Worm (Caenorhabditis elegans) whole organism, L4 larva: ENCODE data around the gene obr-1.

Experiments used
- F10B5.3 ChIP-seq: sonication (generic microtip); optimal IDR thresholded peaks from 2 replicates; lab custom pipeline; 2016; ENCODE audit warnings: mild to moderate bottlenecking, missing genetic modification characterization, missing compliant biosample characterization
- F37D6.2 ChIP-seq: sonication (generic microtip); optimal IDR thresholded peaks from 2 replicates; lab custom pipeline; 2016; ENCODE audit warnings: mild to moderate bottlenecking, missing genetic modification characterization, missing compliant biosample characterization
- F44E2.7 ChIP-seq: fragments of 200-800 bp; sonication (Bioruptor generic); IDR thresholded peaks from 2 replicates; pipeline ENCODE4 v2.1.2; 2022; ENCODE audit warnings: missing genetic modification characterization, missing compliant biosample characterization
- F49E8.2 ChIP-seq: sonication (generic microtip); optimal IDR thresholded peaks from 2 replicates; lab custom pipeline; 2016; ENCODE audit warnings: missing compliant biosample characterization, mild to moderate bottlenecking, missing genetic modification characterization, borderline replicate concordance
- R02D3.7 ChIP-seq: fragments of 150-350 bp; sonication (generic microtip); optimal IDR thresholded peaks from 3 replicates; lab custom pipeline; 2014; ENCODE audit warnings: missing biosample characterization, missing genetic modification characterization
- T26A8.4 ChIP-seq: fragments of 200-800 bp; sonication (Bioruptor generic); IDR thresholded peaks from 2 replicates; pipeline ENCODE4 v1.3.6; 2022; ENCODE audit warnings: missing genetic modification characterization, missing compliant biosample characterization
- Y105C5A.15 ChIP-seq: fragments of 200-800 bp; sonication (Bioruptor generic); IDR thresholded peaks from 2 replicates; pipeline ENCODE4 v1.3.6; 2022; ENCODE audit warnings: missing genetic modification characterization, missing compliant biosample characterization
- Y48G9A.11 ChIP-seq: fragments of 200-800 bp; sonication (Bioruptor generic); IDR thresholded peaks from 2 replicates; pipeline ENCODE4 v1.3.6; 2022; ENCODE audit warnings: missing genetic modification reagents, missing genetic modification characterization, missing compliant biosample characterization
- ZK546.5 ChIP-seq, 2 experiments: sonication (generic microtip); optimal IDR thresholded peaks; 2 replicates each; lab custom pipeline; 2017; ENCODE audit warnings: missing biosample characterization in 2 of 2, missing genetic modification characterization in 2 of 2
- ama-1 ChIP-seq: fragments of 150-350 bp; optimal IDR thresholded peaks from 2 replicates; lab custom pipeline; 2014; ENCODE audit warnings: inconsistent platforms, mixed read lengths
- arid-1 ChIP-seq: fragments of 200-800 bp; sonication (Bioruptor generic); conservative IDR thresholded peaks from 2 replicates; pipeline ENCODE4 v1.3.6; 2022; ENCODE audit warnings: missing genetic modification reagents, missing genetic modification characterization, missing compliant biosample characterization
- ceh-28 ChIP-seq: fragments of 150-350 bp; optimal IDR thresholded peaks from 2 replicates; lab custom pipeline; 2014; ENCODE audit warnings: missing biosample characterization, missing genetic modification reagents, missing genetic modification characterization
- ceh-62 ChIP-seq: sonication (generic microtip); optimal IDR thresholded peaks from 2 replicates; lab custom pipeline; 2017; ENCODE audit warnings: missing biosample characterization, missing genetic modification characterization
- ceh-82 ChIP-seq: sonication (generic microtip); optimal IDR thresholded peaks from 2 replicates; lab custom pipeline; 2017; ENCODE audit warnings: missing biosample characterization, missing genetic modification characterization
- daf-12 ChIP-seq: fragments of 150-350 bp; optimal IDR thresholded peaks from 2 replicates; lab custom pipeline; 2014; ENCODE audit warnings: missing biosample characterization, missing genetic modification reagents, missing genetic modification characterization
- daf-16 ChIP-seq, 3 experiments: sonication (generic microtip); optimal IDR thresholded peaks; 2 replicates each; lab custom pipeline; 2016 to 2017; ENCODE audit warnings: missing genetic modification characterization in 3 of 3, missing genetic modification reagents in 3 of 3, mild to moderate bottlenecking in 2 of 3, missing compliant biosample characterization in 2 of 3, missing biosample characterization in 1 of 3, moderate library complexity in 1 of 3
- dmd-8 ChIP-seq: fragments of 200-800 bp; sonication (Bioruptor generic); IDR thresholded peaks from 2 replicates; pipeline ENCODE4 v1.3.6; 2022; ENCODE audit warnings: missing genetic modification characterization, missing compliant biosample characterization
- dmd-9 ChIP-seq: fragments of 200-800 bp; sonication (Bioruptor generic); IDR thresholded peaks from 2 replicates; pipeline ENCODE4 v1.3.6; 2022; ENCODE audit warnings: missing genetic modification reagents, missing genetic modification characterization, missing compliant biosample characterization
- dve-1 ChIP-seq: sonication (generic microtip); optimal IDR thresholded peaks from 2 replicates; lab custom pipeline; 2017; ENCODE audit warnings: antibody characterized with exemption, mild to moderate bottlenecking, missing genetic modification characterization, missing compliant biosample characterization; ENCODE audit not compliant: insufficient read depth
- egl-43 ChIP-seq: fragments of 200-800 bp; sonication (Bioruptor generic); IDR thresholded peaks from 2 replicates; pipeline ENCODE4 v1.3.6; 2022; ENCODE audit warnings: missing genetic modification reagents, missing genetic modification characterization, missing compliant biosample characterization
- fos-1 ChIP-seq: fragments of 150-350 bp; optimal IDR thresholded peaks from 2 replicates; lab custom pipeline; 2014; ENCODE audit warnings: missing biosample characterization, missing genetic modification characterization
- gei-8 ChIP-seq: fragments of 200-800 bp; sonication (Bioruptor generic); optimal IDR thresholded peaks from 2 replicates; lab custom pipeline; 2018; ENCODE audit warnings: mild to moderate bottlenecking, missing genetic modification characterization, missing compliant biosample characterization
- hif-1 ChIP-seq, 2 experiments: sonication (generic microtip); optimal IDR thresholded peaks; 2 replicates each; lab custom pipeline; 2016 to 2017; ENCODE audit warnings: missing compliant biosample characterization in 2 of 2, missing genetic modification characterization in 2 of 2, missing genetic modification reagents in 2 of 2, missing genotype in 2 of 2, mild to moderate bottlenecking in 1 of 2
- hlh-30 ChIP-seq: sonication (generic microtip); optimal IDR thresholded peaks from 2 replicates; lab custom pipeline; 2017; ENCODE audit warnings: antibody characterized with exemption, mild to moderate bottlenecking, missing genetic modification characterization, missing compliant biosample characterization; ENCODE audit not compliant: insufficient read depth
- hmg-1.1 ChIP-seq: fragments of 200-800 bp; sonication (Bioruptor generic); IDR thresholded peaks from 2 replicates; pipeline ENCODE4 v1.3.6; 2022; ENCODE audit warnings: missing genetic modification reagents, missing genetic modification characterization, missing compliant biosample characterization
- jun-1 ChIP-seq: fragments of 150-350 bp; optimal IDR thresholded peaks from 2 replicates; lab custom pipeline; 2014; ENCODE audit warnings: missing biosample characterization, missing genetic modification reagents, missing genetic modification characterization
- lim-7 ChIP-seq: fragments of 200-800 bp; sonication (Bioruptor generic); IDR thresholded peaks from 2 replicates; pipeline ENCODE4 v1.3.6; 2022; ENCODE audit warnings: missing genetic modification characterization, missing compliant biosample characterization
- lin-1 ChIP-seq: fragments of 200-800 bp; sonication (Bioruptor generic); IDR thresholded peaks from 2 replicates; pipeline ENCODE4 v1.3.6; 2022; ENCODE audit warnings: missing genetic modification reagents, missing genetic modification characterization, missing compliant biosample characterization
- lin-39 ChIP-seq: fragments of 150-350 bp; optimal IDR thresholded peaks from 2 replicates; lab custom pipeline; 2014; ENCODE audit warnings: missing biosample characterization, missing genetic modification reagents, missing genetic modification characterization
- mdl-1 ChIP-seq, 2 experiments: fragments of 150-350 bp in 1 of 2; sonication (generic microtip) in 1 of 2; optimal IDR thresholded peaks; 2 replicates each; lab custom pipeline; 2014 to 2017; ENCODE audit warnings: missing biosample characterization in 2 of 2, missing genetic modification characterization in 2 of 2
- mdt-29 ChIP-seq: fragments of 200-800 bp; sonication (Bioruptor generic); IDR thresholded peaks from 2 replicates; pipeline ENCODE4 v1.3.6; 2022; ENCODE audit warnings: missing genetic modification reagents, missing genetic modification characterization, missing compliant biosample characterization
- mxl-3 ChIP-seq: fragments of 200-800 bp; sonication (Bioruptor generic); optimal IDR thresholded peaks from 2 replicates; lab custom pipeline; 2018; ENCODE audit warnings: mild to moderate bottlenecking, missing genetic modification characterization, missing compliant biosample characterization
- nhr-111 ChIP-seq: fragments of 200-800 bp; sonication (Bioruptor generic); optimal IDR thresholded peaks from 2 replicates; lab custom pipeline; 2018; ENCODE audit warnings: mild to moderate bottlenecking, missing genetic modification characterization, missing compliant biosample characterization
- nhr-237 ChIP-seq: sonication (generic microtip); optimal IDR thresholded peaks from 2 replicates; lab custom pipeline; 2017; ENCODE audit warnings: missing biosample characterization, missing genetic modification characterization
- nhr-25 ChIP-seq: sonication (generic microtip); optimal IDR thresholded peaks from 2 replicates; lab custom pipeline; 2017; ENCODE audit warnings: missing genetic modification characterization, mild to moderate bottlenecking, missing compliant biosample characterization, antibody characterized with exemption, moderate library complexity, borderline replicate concordance; ENCODE audit not compliant: insufficient read depth
- nhr-41 ChIP-seq: fragments of 200-800 bp; sonication (Bioruptor generic); IDR thresholded peaks from 2 replicates; pipeline ENCODE4 v1.3.6; 2022; ENCODE audit warnings: missing genetic modification reagents, missing genetic modification characterization, missing compliant biosample characterization
- nhr-42 ChIP-seq: fragments of 200-800 bp; sonication (Bioruptor generic); IDR thresholded peaks from 2 replicates; pipeline ENCODE4 v1.3.6; 2022; ENCODE audit warnings: missing genetic modification characterization, missing compliant biosample characterization
- nhr-48 ChIP-seq: sonication (generic microtip); optimal IDR thresholded peaks from 2 replicates; lab custom pipeline; 2016; ENCODE audit warnings: mild to moderate bottlenecking, missing genetic modification characterization, missing compliant biosample characterization
- nhr-76 ChIP-seq: fragments of 150-350 bp; optimal IDR thresholded peaks from 2 replicates; lab custom pipeline; 2014; ENCODE audit warnings: missing biosample characterization, missing genetic modification characterization
- nhr-77 ChIP-seq: fragments of 150-350 bp; optimal IDR thresholded peaks from 2 replicates; lab custom pipeline; 2014; ENCODE audit warnings: missing biosample characterization, missing genetic modification characterization
- php-3 ChIP-seq: fragments of 200-800 bp; sonication (Bioruptor generic); IDR thresholded peaks from 2 replicates; pipeline ENCODE4 v1.3.6; 2022; ENCODE audit warnings: missing genetic modification reagents, missing genetic modification characterization, missing compliant biosample characterization
- pqm-1 ChIP-seq: sonication (generic microtip); optimal IDR thresholded peaks from 2 replicates; lab custom pipeline; 2017; ENCODE audit warnings: missing biosample characterization, missing genetic modification characterization
- snpc-1.2 ChIP-seq: fragments of 200-800 bp; sonication (Bioruptor generic); IDR thresholded peaks from 2 replicates; pipeline ENCODE4 v1.3.6; 2022; ENCODE audit warnings: missing genetic modification reagents, missing genetic modification characterization, missing compliant biosample characterization
- snpc-4 ChIP-seq: fragments of 150-350 bp; optimal IDR thresholded peaks from 2 replicates; lab custom pipeline; 2014; ENCODE audit warnings: missing biosample characterization, missing genetic modification characterization
- spr-3 ChIP-seq: fragments of 200-800 bp; sonication (Bioruptor generic); optimal IDR thresholded peaks from 2 replicates; lab custom pipeline; 2018; ENCODE audit warnings: mild to moderate bottlenecking, missing genetic modification characterization, missing compliant biosample characterization
- unc-39 ChIP-seq: sonication (generic microtip); optimal IDR thresholded peaks from 2 replicates; lab custom pipeline; 2017; ENCODE audit warnings: missing biosample characterization, missing genetic modification characterization
- unc-62 ChIP-seq, 3 experiments: fragments of 150-350 bp in 1 of 3; sonication (generic microtip); optimal IDR thresholded peaks in 2 of 3; peaks in 1 of 3; 1 replicate in 1 of 3; 2 replicates in 2 of 3; lab custom pipeline; 2014 to 2017; ENCODE audit warnings: missing biosample characterization in 3 of 3, missing genetic modification characterization in 3 of 3, missing genetic modification reagents in 3 of 3, missing genotype in 1 of 3
- vab-7 ChIP-seq: fragments of 200-800 bp; sonication (Bioruptor generic); IDR thresholded peaks from 2 replicates; pipeline ENCODE4 v1.3.6; 2022; ENCODE audit warnings: missing genetic modification reagents, missing genetic modification characterization, missing compliant biosample characterization
- zfp-3 ChIP-seq: fragments of 200-800 bp; sonication (Bioruptor generic); conservative IDR thresholded peaks from 2 replicates; pipeline ENCODE4 v1.3.6; 2022; ENCODE audit warnings: missing genetic modification reagents, missing genetic modification characterization, missing compliant biosample characterization
- zip-2 ChIP-seq: fragments of 150-350 bp; optimal IDR thresholded peaks from 2 replicates; lab custom pipeline; 2014; ENCODE audit warnings: missing biosample characterization, missing genetic modification characterization
- ztf-11 ChIP-seq: fragments of 150-350 bp; optimal IDR thresholded peaks from 2 replicates; lab custom pipeline; 2014; ENCODE audit warnings: missing biosample characterization, missing genetic modification characterization
- ztf-7 ChIP-seq: fragments of 150-350 bp; optimal IDR thresholded peaks from 2 replicates; lab custom pipeline; 2014; ENCODE audit warnings: missing biosample characterization, missing genetic modification characterization

Gene obr-1

ce11 chrIII:11290554-11290953 is 19.9 kb upstream of the obr-1 start, which contains the start of the genes gly-9, mib-1 and smc-3 (continued):
- TF ChIP-seq zip-2 (tag; lab: Kevin White, UChicago) (no peak), dmd-9 (GFP tag; lab: Robert Waterston, UW) (peak; percentile 85), daf-12 (tag; lab: Kevin White, UChicago) (no peak), F49E8.2 (tag; lab: Kevin White, UChicago) (no peak), nhr-237 (tag; lab: Kevin White, UChicago) (no peak), nhr-48 (tag; lab: Kevin White, UChicago) (no peak), Y48G9A.11 (GFP tag; lab: Robert Waterston, UW) (peak; percentile 43; the same call in 1 of the 2 replicates), F10B5.3 (tag; lab: Kevin White, UChicago) (no peak), ama-1 (lab: Kevin White, UChicago) (no peak), F44E2.7 (no peak), gei-8 (GFP tag; lab: Kevin White, UChicago) (no peak), fos-1 (tag; lab: Kevin White, UChicago) (no peak), ceh-28 (no peak), egl-43 (GFP tag; lab: Robert Waterston, UW) (no peak), hlh-30 (peak; percentile 38), ztf-7 (tag; lab: Kevin White, UChicago) (no peak), vab-7 (GFP tag; lab: Robert Waterston, UW) (no peak), F37D6.2 (tag; lab: Kevin White, UChicago) (no peak), php-3 (GFP tag; lab: Robert Waterston, UW) (no peak), lim-7 (GFP tag; lab: Robert Waterston, UW) (no peak), lin-39 (tag; lab: Kevin White, UChicago) (no peak), dve-1 (tag; lab: Kevin White, UChicago) (peak; percentile 35), ceh-82 (tag; lab: Kevin White, UChicago) (no peak), hmg-1.1 (no peak), unc-39 (no peak), hif-1 (tag; optimal IDR thresholded peaks at IDR 0.05; lab: Kevin White, UChicago) (peak in 1 of 2 experiments; percentile 89), zfp-3 (GFP tag; lab: Robert Waterston, UW) (no peak), nhr-77 (tag; lab: Kevin White, UChicago) (no peak), R02D3.7 (tag; lab: Kevin White, UChicago) (no peak), mdt-29 (GFP tag; lab: Robert Waterston, UW) (no peak), Y105C5A.15 (GFP tag; lab: Robert Waterston, UW) (no peak), arid-1 (GFP tag; lab: Robert Waterston, UW) (no peak), mdl-1 (tag; optimal IDR thresholded peaks at IDR 0.05; lab: Kevin White, UChicago) (no peak), T26A8.4 (GFP tag; lab: Robert Waterston, UW) (no peak), spr-3 (GFP tag; lab: Kevin White, UChicago) (no peak), dmd-8 (GFP tag; lab: Robert Waterston, UW) (no peak), jun-1 (tag; lab: Kevin White, UChicago) (no peak), snpc-4 (tag; lab: Kevin White, UChicago) (no peak), ZK546.5 (tag; optimal IDR thresholded peaks at IDR 0.05; lab: Kevin White, UChicago) (no peak), mxl-3 (GFP tag; lab: Kevin White, UChicago) (no peak), nhr-111 (GFP tag; lab: Kevin White, UChicago) (no peak), ztf-11 (tag; lab: Kevin White, UChicago) (no peak), nhr-42 (GFP tag; lab: Robert Waterston, UW) (no peak), unc-62 (GFP tag; optimal IDR thresholded peaks at IDR 0.05 in 1 of 2; lab: Kevin White, UChicago) (no peak), unc-62 (tag; optimal IDR thresholded peaks at IDR 0.05; lab: Kevin White, UChicago) (no peak), daf-16 (GFP tag; optimal IDR thresholded peaks at IDR 0.05; lab: Kevin White, UChicago) (no peak), daf-16 (tag; optimal IDR thresholded peaks at IDR 0.05; lab: Kevin White, UChicago) (no peak), lin-1 (GFP tag; lab: Robert Waterston, UW) (no peak), nhr-25 (tag; lab: Kevin White, UChicago) (no peak), snpc-1.2 (GFP tag; lab: Robert Waterston, UW) (no peak), nhr-76 (tag; lab: Kevin White, UChicago) (no peak), ceh-62 (tag; lab: Kevin White, UChicago) (no peak), pqm-1 (tag; lab: Kevin White, UChicago) (no peak), nhr-41 (GFP tag; lab: Robert Waterston, UW) (no peak)
